Worm (Caenorhabditis elegans) whole organism, early embryonic: ENCODE data around the gene tre-2.

Experiments
- B0310.2 ChIP-seq: sonication (generic microtip); optimal IDR thresholded peaks from 2 replicates; lab custom pipeline; 2016; ENCODE audit warnings: mild to moderate bottlenecking, missing genetic modification characterization, missing compliant biosample characterization
- F13C5.2 ChIP-seq: sonication (generic microtip); optimal IDR thresholded peaks from 2 replicates; lab custom pipeline; 2017; ENCODE audit warnings: mild to moderate bottlenecking, missing genetic modification characterization, inconsistent platforms, missing compliant biosample characterization
- aly-1 ChIP-seq: sonication (generic microtip); optimal IDR thresholded peaks from 2 replicates; lab custom pipeline; 2016; ENCODE audit warnings: missing genetic modification characterization, missing compliant biosample characterization
- ama-1 ChIP-seq: fragments of 150-350 bp; optimal IDR thresholded peaks from 2 replicates; lab custom pipeline; 2014
- ceh-13 ChIP-seq: fragments of 200-800 bp; sonication (Bioruptor generic); optimal IDR thresholded peaks from 2 replicates; lab custom pipeline; 2018; ENCODE audit warnings: mild to moderate bottlenecking, missing genetic modification characterization, missing compliant biosample characterization
- ceh-36 ChIP-seq: sonication (generic microtip); optimal IDR thresholded peaks from 2 replicates; lab custom pipeline; 2016; ENCODE audit warnings: missing genetic modification characterization, inconsistent platforms, missing compliant biosample characterization
- ets-7 ChIP-seq: sonication (generic microtip); optimal IDR thresholded peaks from 2 replicates; lab custom pipeline; 2016; ENCODE audit warnings: missing genotype, missing genetic modification characterization, missing compliant biosample characterization
- flt-1 ChIP-seq: fragments of 200-800 bp; sonication (Bioruptor generic); IDR thresholded peaks from 2 replicates; pipeline ENCODE4 v1.3.6; 2022; ENCODE audit warnings: missing genetic modification characterization, missing compliant biosample characterization
- hmbx-1 ChIP-seq: sonication (generic microtip); optimal IDR thresholded peaks from 2 replicates; lab custom pipeline; 2016; ENCODE audit warnings: mild to moderate bottlenecking, missing genetic modification characterization, missing compliant biosample characterization
- hmg-4 ChIP-seq: fragments of 200-800 bp; sonication (Bioruptor generic); optimal IDR thresholded peaks from 2 replicates; lab custom pipeline; 2018; ENCODE audit warnings: mild to moderate bottlenecking, missing genetic modification characterization, missing compliant biosample characterization
- hnd-1 ChIP-seq: sonication (generic microtip); optimal IDR thresholded peaks from 2 replicates; lab custom pipeline; 2016; ENCODE audit warnings: missing genetic modification characterization, missing compliant biosample characterization
- pes-1 ChIP-seq: fragments of 200-800 bp; sonication (Bioruptor generic); IDR thresholded peaks from 2 replicates; pipeline ENCODE4 v1.3.6; 2022; ENCODE audit warnings: missing genetic modification reagents, missing genetic modification characterization, missing compliant biosample characterization
- scrt-1 ChIP-seq: fragments of 200-800 bp; sonication (Bioruptor generic); IDR thresholded peaks from 2 replicates; pipeline ENCODE4 v1.3.6; 2022; ENCODE audit warnings: missing genetic modification characterization, missing compliant biosample characterization
- sea-1 ChIP-seq: fragments of 200-800 bp; sonication (Bioruptor generic); conservative IDR thresholded peaks from 2 replicates; pipeline ENCODE4 v1.3.6; 2022; ENCODE audit warnings: missing genetic modification characterization, missing compliant biosample characterization
- tbx-11 ChIP-seq: fragments of 200-800 bp; sonication (Bioruptor generic); IDR thresholded peaks from 2 replicates; pipeline ENCODE4 v1.3.6; 2022; ENCODE audit warnings: missing genetic modification characterization, missing compliant biosample characterization
- tbx-37 ChIP-seq: fragments of 200-800 bp; sonication (Bioruptor generic); conservative IDR thresholded peaks from 2 replicates; pipeline ENCODE4 v1.3.6; 2022; ENCODE audit warnings: missing genetic modification reagents, missing genetic modification characterization, missing compliant biosample characterization
- tra-4 ChIP-seq: sonication (generic microtip); optimal IDR thresholded peaks from 2 replicates; lab custom pipeline; 2017; ENCODE audit warnings: missing genetic modification characterization, missing compliant biosample characterization

Gene tre-2

ce11 chrIV:6904606-6905005 is 21.4 kb upstream of the tre-2 start:
- TF ChIP-seq tra-4 (tag; lab: Kevin White, UChicago) (no peak), tbx-37 (no peak), ets-7 (tag; lab: Kevin White, UChicago) (no peak), hmg-4 (GFP tag; lab: Kevin White, UChicago) (no peak), sea-1 (GFP tag; lab: Robert Waterston, UW) (no peak), hnd-1 (tag; lab: Kevin White, UChicago) (no peak), tbx-11 (GFP tag; lab: Robert Waterston, UW) (no peak), ceh-13 (GFP tag; lab: Kevin White, UChicago) (no peak), B0310.2 (tag; lab: Kevin White, UChicago) (no peak), pes-1 (GFP tag; lab: Robert Waterston, UW) (no peak), ama-1 (no peak), hmbx-1 (tag; lab: Kevin White, UChicago) (no peak)

- TF ChIP-seq flt-1 (GFP tag; lab: Robert Waterston, UW) (no peak), ama-1 (no peak), B0310.2 (tag; lab: Kevin White, UChicago) (no peak), ceh-36 (tag; lab: Kevin White, UChicago) (no peak), tbx-37 (no peak)
Measured at ce11 chrIV:6903575-6903974, 20.3 kb upstream of the tre-2 start, which contains the start of gene T22D1.5. Gene T22D1.5, plus strand, starts transcription at chrIV:6903950.

- no peak for TF ChIP-seq tbx-11 (GFP tag; lab: Robert Waterston, UW)
- TF ChIP-seq ets-7 (tag; lab: Kevin White, UChicago) = peak; percentile 35
- TF ChIP-seq pes-1 (GFP tag; lab: Robert Waterston, UW) = no peak
- no peak for TF ChIP-seq F13C5.2 (tag; lab: Kevin White, UChicago)
- no peak for TF ChIP-seq ama-1
- no peak for TF ChIP-seq flt-1 (GFP tag; lab: Robert Waterston, UW)
- no peak for TF ChIP-seq hnd-1 (tag; lab: Kevin White, UChicago)
- TF ChIP-seq ceh-36 (tag; lab: Kevin White, UChicago) = no peak
- TF ChIP-seq hmbx-1 (tag; lab: Kevin White, UChicago) = no peak
- TF ChIP-seq ceh-13 (GFP tag; lab: Kevin White, UChicago) = no peak
- TF ChIP-seq tra-4 (tag; lab: Kevin White, UChicago) = no peak
- TF ChIP-seq tbx-37 = peak; percentile 55; the same call in 1 of the 2 replicates
- no peak for TF ChIP-seq aly-1 (tag; lab: Kevin White, UChicago)
Measured at ce11 chrIV:6887601-6888099, 4.4 kb upstream of the tre-2 start, which contains the start of the genes T05A12.3 and T05A12.4. Gene T05A12.3, minus strand, starts transcription at chrIV:6887651. Gene T05A12.4, plus strand, starts transcription at chrIV:6887948.

ce11 chrIV:6881183-6881582 is 2.1 kb downstream of the tre-2 start:
- TF ChIP-seq hnd-1 (tag; lab: Kevin White, UChicago) (no peak), tbx-11 (GFP tag; lab: Robert Waterston, UW) (no peak), B0310.2 (tag; lab: Kevin White, UChicago) (no peak), F13C5.2 (tag; lab: Kevin White, UChicago) (no peak), hmg-4 (GFP tag; lab: Kevin White, UChicago) (no peak), flt-1 (GFP tag; lab: Robert Waterston, UW) (no peak), ceh-36 (tag; lab: Kevin White, UChicago) (no peak)

- no peak for TF ChIP-seq sea-1 (GFP tag; lab: Robert Waterston, UW)
- TF ChIP-seq hnd-1 (tag; lab: Kevin White, UChicago) = no peak
- TF ChIP-seq B0310.2 (tag; lab: Kevin White, UChicago) = no peak
Measured at ce11 chrIV:6880415-6880814, 2.8 kb downstream of the tre-2 start.

ce11 chrIV:6879666-6880210 is 3.5 kb downstream of the tre-2 start:
- TF ChIP-seq ama-1 = no peak
- TF ChIP-seq pes-1 (GFP tag; lab: Robert Waterston, UW) = no peak
- no peak for TF ChIP-seq ceh-13 (GFP tag; lab: Kevin White, UChicago)
- TF ChIP-seq hmbx-1 (tag; lab: Kevin White, UChicago) = no peak
- TF ChIP-seq flt-1 (GFP tag; lab: Robert Waterston, UW) = no peak
- TF ChIP-seq tra-4 (tag; lab: Kevin White, UChicago) = no peak
- TF ChIP-seq B0310.2 (tag; lab: Kevin White, UChicago) = no peak
- TF ChIP-seq aly-1 (tag; lab: Kevin White, UChicago) = no peak
- no peak for TF ChIP-seq F13C5.2 (tag; lab: Kevin White, UChicago)
- no peak for TF ChIP-seq scrt-1 (GFP tag; lab: Robert Waterston, UW)
- TF ChIP-seq hnd-1 (tag; lab: Kevin White, UChicago) = no peak
- TF ChIP-seq ets-7 (tag; lab: Kevin White, UChicago) = no peak
- TF ChIP-seq hmg-4 (GFP tag; lab: Kevin White, UChicago) = no peak
- no peak for TF ChIP-seq sea-1 (GFP tag; lab: Robert Waterston, UW)
- no peak for TF ChIP-seq ceh-36 (tag; lab: Kevin White, UChicago)

- TF ChIP-seq hmg-4 (GFP tag; lab: Kevin White, UChicago) = no peak
Measured at ce11 chrIV:6878912-6879554, 4.2 kb downstream of the tre-2 start.
